Worm (Caenorhabditis elegans): Measurements from ENCODE around the gene adm-2.

Gene adm-2

DNA sequence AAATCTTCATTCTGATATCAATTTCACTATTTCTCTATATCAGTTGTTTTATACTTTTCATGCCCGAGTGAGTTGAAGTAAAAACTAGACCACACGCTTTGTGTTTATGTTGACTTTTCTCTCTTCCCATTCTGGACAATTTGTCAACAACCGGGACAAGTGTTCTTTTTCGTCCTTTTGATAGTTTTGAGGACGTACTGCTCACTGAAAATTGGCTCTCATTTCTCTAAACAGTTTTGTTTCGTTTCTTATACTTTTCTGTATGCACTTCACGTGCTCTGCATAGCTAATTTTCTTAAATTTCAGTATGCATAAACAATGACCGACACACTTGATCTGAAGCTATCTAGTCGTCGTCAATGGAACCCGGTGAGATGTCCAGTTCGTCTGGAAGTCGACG is at the start of gene adm-2:
TSS of gene adm-2 (plus strand) at position 301 of the 400 bp plus-strand sequence.
- no peak for TF ChIP-seq F13C5.2 (tag; optimal IDR thresholded peaks at IDR 0.05)
- TF ChIP-seq aly-1 (tag; optimal IDR thresholded peaks at IDR 0.05) = no peak
- no peak for TF ChIP-seq sea-1 (GFP tag; conservative IDR thresholded peaks at IDR 0.05)
- no peak for TF ChIP-seq flt-1 (GFP tag; IDR thresholded peaks at IDR 0.05)
- no peak for TF ChIP-seq hmg-4 (GFP tag; optimal IDR thresholded peaks at IDR 0.05)
- TF ChIP-seq tbx-11 (GFP tag; IDR thresholded peaks at IDR 0.05) = no peak
- TF ChIP-seq tra-4 (tag; optimal IDR thresholded peaks at IDR 0.05) = no peak
- TF ChIP-seq pes-1 (GFP tag; IDR thresholded peaks at IDR 0.05) = no peak
- no peak for TF ChIP-seq hmbx-1 (tag; optimal IDR thresholded peaks at IDR 0.05)
- no peak for TF ChIP-seq ceh-36 (tag; optimal IDR thresholded peaks at IDR 0.05)
- no peak for TF ChIP-seq ama-1 (optimal IDR thresholded peaks at IDR 0.05)
- no peak for TF ChIP-seq B0310.2 (tag; optimal IDR thresholded peaks at IDR 0.05)
- TF ChIP-seq tbx-37 (GFP tag; conservative IDR thresholded peaks at IDR 0.05) = no peak
- no peak for TF ChIP-seq ceh-13 (GFP tag; optimal IDR thresholded peaks at IDR 0.05)
- no peak for TF ChIP-seq ets-7 (tag; optimal IDR thresholded peaks at IDR 0.05)
- no peak for TF ChIP-seq hnd-1 (tag; optimal IDR thresholded peaks at IDR 0.05)
- no peak for TF ChIP-seq scrt-1 (GFP tag; IDR thresholded peaks at IDR 0.05)

DNA sequence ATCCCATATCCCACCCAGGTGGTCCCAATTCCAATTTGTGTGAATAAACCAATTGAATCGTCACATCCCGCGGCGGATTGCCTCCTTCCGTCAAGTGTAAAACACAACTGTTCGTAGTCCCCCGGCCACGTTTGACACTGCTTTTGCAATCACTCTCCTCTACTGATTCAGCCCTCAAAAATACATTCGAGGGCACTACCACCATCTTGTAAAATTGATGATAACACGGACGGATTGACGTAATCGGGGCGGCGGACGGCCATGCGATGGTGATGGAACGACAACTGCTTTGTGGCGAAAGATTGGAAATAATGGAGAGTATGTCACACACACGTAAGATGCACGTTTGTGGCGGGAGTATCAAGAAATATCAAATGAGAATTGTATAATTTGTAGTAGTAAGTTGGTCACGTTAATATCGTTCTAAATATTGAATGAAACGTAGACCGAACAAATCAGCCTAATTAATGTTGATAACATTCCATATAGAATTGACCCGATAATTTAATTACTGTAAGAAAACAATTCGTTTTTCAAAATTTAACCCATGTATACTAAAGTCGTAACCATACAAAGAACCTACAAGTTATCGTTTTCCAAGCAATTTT is 49.3 kb upstream of the adm-2 start:
- TF ChIP-seq hmbx-1 (tag; optimal IDR thresholded peaks at IDR 0.05) = no peak
- TF ChIP-seq hmg-4 (GFP tag; optimal IDR thresholded peaks at IDR 0.05) = no peak
- TF ChIP-seq aly-1 (tag; optimal IDR thresholded peaks at IDR 0.05) = no peak
- no peak for TF ChIP-seq ets-7 (tag; optimal IDR thresholded peaks at IDR 0.05)
- no peak for TF ChIP-seq B0310.2 (tag; optimal IDR thresholded peaks at IDR 0.05)
- TF ChIP-seq tbx-11 (GFP tag; IDR thresholded peaks at IDR 0.05) = no peak
- TF ChIP-seq F13C5.2 (tag; optimal IDR thresholded peaks at IDR 0.05) = no peak
- TF ChIP-seq hnd-1 (tag; optimal IDR thresholded peaks at IDR 0.05) = no peak
- TF ChIP-seq tra-4 (tag; optimal IDR thresholded peaks at IDR 0.05) = no peak
- no peak for TF ChIP-seq flt-1 (GFP tag; IDR thresholded peaks at IDR 0.05)
- TF ChIP-seq scrt-1 (GFP tag; IDR thresholded peaks at IDR 0.05) = no peak
- no peak for TF ChIP-seq ceh-36 (tag; optimal IDR thresholded peaks at IDR 0.05)
- TF ChIP-seq ama-1 (optimal IDR thresholded peaks at IDR 0.05) = no peak
- no peak for TF ChIP-seq ceh-13 (GFP tag; optimal IDR thresholded peaks at IDR 0.05)
- TF ChIP-seq pes-1 (GFP tag; IDR thresholded peaks at IDR 0.05) = no peak
- TF ChIP-seq tbx-37 (GFP tag; conservative IDR thresholded peaks at IDR 0.05) = no peak
- TF ChIP-seq sea-1 (GFP tag; conservative IDR thresholded peaks at IDR 0.05) = no peak

DNA sequence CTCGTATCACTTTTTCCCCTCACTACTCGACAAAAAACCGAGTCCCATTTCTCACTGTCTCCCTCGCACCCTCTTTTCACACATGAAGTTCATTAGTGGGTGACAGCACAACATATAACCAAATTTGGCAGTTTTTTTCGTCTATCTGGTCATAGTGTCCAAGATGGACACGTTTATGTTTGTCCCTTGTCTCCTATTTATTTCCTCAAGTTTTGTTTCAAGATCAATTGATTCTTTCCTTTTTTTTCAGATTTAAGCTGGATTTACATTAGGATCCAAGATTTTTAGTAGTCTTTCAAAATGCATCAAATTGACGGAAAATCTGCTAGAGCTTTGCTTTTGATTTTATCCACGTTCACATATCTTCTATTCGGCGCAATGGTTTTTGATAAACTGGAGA is 48.2 kb upstream of the adm-2 start, which contains the start of gene twk-20:
TSS of gene twk-20 (plus strand) at position 301 of the 400 bp plus-strand sequence.
- TF ChIP-seq tbx-37 (GFP tag; conservative IDR thresholded peaks at IDR 0.05) = no peak
- no peak for TF ChIP-seq ceh-36 (tag; optimal IDR thresholded peaks at IDR 0.05)
- no peak for TF ChIP-seq scrt-1 (GFP tag; IDR thresholded peaks at IDR 0.05)
- TF ChIP-seq hmbx-1 (tag; optimal IDR thresholded peaks at IDR 0.05) = no peak
- TF ChIP-seq pes-1 (GFP tag; IDR thresholded peaks at IDR 0.05) = no peak
- TF ChIP-seq flt-1 (GFP tag; IDR thresholded peaks at IDR 0.05) = no peak
- no peak for TF ChIP-seq F13C5.2 (tag; optimal IDR thresholded peaks at IDR 0.05)
- no peak for TF ChIP-seq ceh-13 (GFP tag; optimal IDR thresholded peaks at IDR 0.05)

DNA sequence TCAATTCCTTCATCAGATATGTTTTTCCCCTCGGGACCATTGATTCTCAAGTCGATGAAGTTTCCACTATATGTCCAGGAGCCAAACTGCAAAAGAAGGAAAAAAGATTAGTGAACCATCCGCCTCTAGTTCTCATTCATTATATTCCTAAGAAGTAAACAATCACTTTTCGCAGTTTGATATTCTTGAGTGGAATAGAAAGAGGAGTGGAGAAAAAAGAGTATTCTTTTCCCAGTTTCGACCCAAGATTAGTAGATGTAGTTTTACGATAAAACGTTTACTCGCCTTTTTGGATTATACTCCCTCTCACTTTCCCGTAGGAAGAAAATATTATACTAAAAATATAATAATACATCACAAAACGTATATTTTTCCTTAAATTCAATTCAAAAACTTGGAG is 42.9 kb upstream of the adm-2 start:
- TF ChIP-seq sea-1 (GFP tag; conservative IDR thresholded peaks at IDR 0.05) (no peak), tbx-11 (GFP tag; IDR thresholded peaks at IDR 0.05) (no peak), ama-1 (optimal IDR thresholded peaks at IDR 0.05) (no peak)

DNA sequence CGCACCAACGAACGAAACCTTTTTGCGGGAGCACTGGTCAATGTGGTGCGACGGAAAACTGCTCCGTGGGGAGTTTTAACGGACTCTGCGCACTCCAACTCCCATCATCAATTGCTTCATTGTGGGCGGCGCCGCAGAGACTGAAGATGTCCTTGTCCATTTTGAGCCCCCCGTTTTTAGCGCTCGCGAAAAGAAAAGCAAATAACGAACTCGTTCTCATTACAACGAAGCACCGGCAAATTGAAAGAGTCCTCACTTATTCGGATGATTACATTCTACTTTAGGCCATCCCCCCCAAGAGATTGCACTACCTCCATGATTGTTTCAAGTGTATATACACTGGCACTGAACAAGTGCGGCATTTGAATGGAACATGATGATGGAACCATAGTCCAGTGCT is 41.0 kb upstream of the adm-2 start, which contains the start of gene acr-9:
TSS of gene acr-9 (minus strand) at position 101 of the 400 bp plus-strand sequence.
- TF ChIP-seq ets-7 (tag; optimal IDR thresholded peaks at IDR 0.05) (no peak), tra-4 (tag; optimal IDR thresholded peaks at IDR 0.05) (no peak), hmg-4 (GFP tag; optimal IDR thresholded peaks at IDR 0.05) (no peak), ceh-36 (tag; optimal IDR thresholded peaks at IDR 0.05) (no peak), aly-1 (tag; optimal IDR thresholded peaks at IDR 0.05) (no peak), hmbx-1 (tag; optimal IDR thresholded peaks at IDR 0.05) (no peak), hnd-1 (tag; optimal IDR thresholded peaks at IDR 0.05) (no peak), tbx-11 (GFP tag; IDR thresholded peaks at IDR 0.05) (no peak), pes-1 (GFP tag; IDR thresholded peaks at IDR 0.05) (no peak), B0310.2 (tag; optimal IDR thresholded peaks at IDR 0.05) (no peak), tbx-37 (GFP tag; conservative IDR thresholded peaks at IDR 0.05) (no peak), flt-1 (GFP tag; IDR thresholded peaks at IDR 0.05) (no peak), sea-1 (GFP tag; conservative IDR thresholded peaks at IDR 0.05) (no peak), ama-1 (optimal IDR thresholded peaks at IDR 0.05) (no peak), scrt-1 (GFP tag; IDR thresholded peaks at IDR 0.05) (no peak), F13C5.2 (tag; optimal IDR thresholded peaks at IDR 0.05) (no peak), ceh-13 (GFP tag; optimal IDR thresholded peaks at IDR 0.05) (no peak)

DNA sequence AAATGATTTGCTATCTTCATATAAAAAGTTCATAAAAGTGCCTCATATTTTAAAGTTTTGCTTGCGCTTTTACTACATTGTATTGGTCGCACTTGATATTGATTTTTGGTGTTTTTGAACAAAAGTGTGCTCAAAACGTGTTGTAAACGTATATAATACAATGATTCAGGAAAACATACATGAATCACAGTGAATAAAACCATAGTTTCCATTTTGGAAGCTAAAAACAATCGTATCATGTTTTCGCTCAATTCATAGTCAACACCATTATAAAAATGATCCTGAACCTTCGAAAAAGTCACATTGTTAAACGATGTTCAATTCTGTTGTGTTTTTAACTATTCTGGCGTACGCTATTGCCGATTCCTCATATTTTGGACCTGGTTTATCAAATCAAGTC is 40.5 kb upstream of the adm-2 start, which contains the start of gene C40C9.3:
TSS of gene C40C9.3 (plus strand) at position 301 of the 400 bp plus-strand sequence.
- TF ChIP-seq hmbx-1 (tag; optimal IDR thresholded peaks at IDR 0.05) (no peak), F13C5.2 (tag; optimal IDR thresholded peaks at IDR 0.05) (no peak)

DNA sequence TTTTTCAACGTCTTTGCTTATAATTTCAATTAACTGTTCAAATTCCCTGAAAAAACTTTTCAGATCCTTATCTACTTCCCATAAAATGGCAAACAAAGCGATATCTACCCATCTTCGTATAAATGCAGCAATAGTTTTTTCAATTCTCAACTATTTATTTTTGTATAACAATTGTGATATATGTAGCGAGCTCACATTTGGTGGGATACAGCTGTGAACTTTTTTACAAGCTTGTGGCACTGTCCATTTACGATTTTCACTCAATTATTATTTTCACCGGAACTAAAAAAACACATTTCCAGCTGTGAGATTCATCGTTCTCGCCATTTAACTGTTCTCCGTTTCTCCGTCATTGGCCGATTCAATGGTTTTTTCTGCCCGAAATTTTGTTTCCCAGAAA is 37.0 kb upstream of the adm-2 start, which contains the start of gene C40C9.4:
TSS of gene C40C9.4 (plus strand) at position 301 of the 400 bp plus-strand sequence.
- TF ChIP-seq pes-1 (GFP tag; IDR thresholded peaks at IDR 0.05) (no peak), hmg-4 (GFP tag; optimal IDR thresholded peaks at IDR 0.05) (no peak), tbx-37 (GFP tag; conservative IDR thresholded peaks at IDR 0.05) (no peak), flt-1 (GFP tag; IDR thresholded peaks at IDR 0.05) (no peak)

DNA sequence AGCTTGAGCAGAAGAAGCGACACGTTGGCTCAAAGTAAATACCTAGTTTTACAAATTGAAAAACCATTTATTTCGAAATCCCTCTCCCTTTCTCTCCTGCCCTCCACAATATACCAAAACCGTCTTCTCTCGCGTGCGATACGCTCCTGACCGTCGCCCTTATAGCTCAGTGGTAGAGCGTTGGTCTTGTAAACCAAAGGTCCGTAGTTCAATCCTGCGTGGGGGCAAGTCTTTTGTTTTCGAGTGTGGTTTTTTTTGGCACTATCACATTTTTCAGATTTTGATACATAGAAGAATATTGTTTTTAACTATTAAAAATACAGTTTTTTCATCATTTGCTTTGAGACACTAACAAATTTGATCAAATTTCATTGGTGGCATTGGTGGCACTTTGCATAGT is 34.2 kb upstream of the adm-2 start:
- TF ChIP-seq ets-7 (tag; optimal IDR thresholded peaks at IDR 0.05) (no peak), B0310.2 (tag; optimal IDR thresholded peaks at IDR 0.05) (peak; percentile 58), ceh-13 (GFP tag; optimal IDR thresholded peaks at IDR 0.05) (peak; percentile 8), sea-1 (GFP tag; conservative IDR thresholded peaks at IDR 0.05) (peak; percentile 82), ceh-36 (tag; optimal IDR thresholded peaks at IDR 0.05) (peak; percentile 61), pes-1 (GFP tag; IDR thresholded peaks at IDR 0.05) (peak; percentile 87), tbx-11 (GFP tag; IDR thresholded peaks at IDR 0.05) (peak; percentile 69; the same call in 1 of the 2 replicates), F13C5.2 (tag; optimal IDR thresholded peaks at IDR 0.05) (no peak), hmg-4 (GFP tag; optimal IDR thresholded peaks at IDR 0.05) (peak; percentile 53), ama-1 (optimal IDR thresholded peaks at IDR 0.05) (no peak), scrt-1 (GFP tag; IDR thresholded peaks at IDR 0.05) (peak; percentile 80), flt-1 (GFP tag; IDR thresholded peaks at IDR 0.05) (peak; percentile 74), aly-1 (tag; optimal IDR thresholded peaks at IDR 0.05) (peak; percentile 19), hnd-1 (tag; optimal IDR thresholded peaks at IDR 0.05) (peak; percentile 45), tra-4 (tag; optimal IDR thresholded peaks at IDR 0.05) (no peak), tbx-37 (GFP tag; conservative IDR thresholded peaks at IDR 0.05) (peak; percentile 72), hmbx-1 (tag; optimal IDR thresholded peaks at IDR 0.05) (no peak)

Measured in whole organism, early embryonic.